Worm (Caenorhabditis elegans) whole organism, L1 larva: Measurements from ENCODE around the gene F56C9.6.

ENCODE experiments used
- C04F5.9 ChIP-seq: sonication (generic microtip); optimal IDR thresholded peaks from 2 replicates; lab custom pipeline; 2016; ENCODE audit warnings: missing genetic modification characterization, missing compliant biosample characterization
- C34B4.2 ChIP-seq: sonication (generic microtip); optimal IDR thresholded peaks from 2 replicates; lab custom pipeline; 2017; ENCODE audit warnings: mild to moderate bottlenecking, missing genetic modification characterization, missing compliant biosample characterization
- alr-1 ChIP-seq: fragments of 200-800 bp; sonication (Bioruptor generic); optimal IDR thresholded peaks from 2 replicates; lab custom pipeline; 2018; ENCODE audit warnings: borderline replicate concordance, mild to moderate bottlenecking, missing genetic modification characterization, missing compliant biosample characterization
- aly-2 ChIP-seq: fragments of 150-350 bp; optimal IDR thresholded peaks from 2 replicates; lab custom pipeline; 2014; ENCODE audit warnings: missing biosample characterization, missing genetic modification characterization
- blmp-1 ChIP-seq: fragments of 150-350 bp; optimal IDR thresholded peaks from 2 replicates; lab custom pipeline; 2014; ENCODE audit warnings: missing biosample characterization, missing genetic modification characterization
- ceh-63 ChIP-seq: fragments of 200-800 bp; sonication (Bioruptor generic); optimal IDR thresholded peaks from 2 replicates; lab custom pipeline; 2018; ENCODE audit warnings: mild to moderate bottlenecking, missing genetic modification characterization, missing compliant biosample characterization
- ceh-8 ChIP-seq: fragments of 200-800 bp; sonication (Bioruptor generic); optimal IDR thresholded peaks from 2 replicates; lab custom pipeline; 2018; ENCODE audit warnings: mild to moderate bottlenecking, missing genetic modification characterization, moderate library complexity, missing compliant biosample characterization
- ceh-90 ChIP-seq: sonication (generic microtip); optimal IDR thresholded peaks from 2 replicates; lab custom pipeline; 2016; ENCODE audit warnings: missing genetic modification characterization, missing compliant biosample characterization
- ces-1 ChIP-seq: fragments of 150-350 bp; optimal IDR thresholded peaks from 2 replicates; lab custom pipeline; 2014; ENCODE audit warnings: missing biosample characterization, missing genetic modification reagents, missing genetic modification characterization
- dsc-1 ChIP-seq: sonication (generic microtip); optimal IDR thresholded peaks from 2 replicates; lab custom pipeline; 2016; ENCODE audit warnings: mild to moderate bottlenecking, missing genetic modification characterization, missing compliant biosample characterization
- efl-1 ChIP-seq, 4 experiments: fragments of 150-350 bp; optimal IDR thresholded peaks in 3 of 4; peaks in 1 of 4; 1 replicate in 1 of 4; 2 replicates in 3 of 4; lab custom pipeline; 2014; ENCODE audit warnings: missing biosample characterization in 2 of 4, missing genetic modification characterization in 2 of 4, missing genetic modification reagents in 2 of 4
- efl-3 ChIP-seq: fragments of 200-800 bp; sonication (Bioruptor generic); optimal IDR thresholded peaks from 2 replicates; lab custom pipeline; 2018; ENCODE audit warnings: mild to moderate bottlenecking, missing genetic modification characterization, missing compliant biosample characterization
- egl-27 ChIP-seq, 2 experiments: fragments of 150-350 bp in 1 of 2; sonication (generic microtip); optimal IDR thresholded peaks; 3 replicates each; lab custom pipeline; 2017 to 2018; ENCODE audit warnings: missing biosample characterization in 2 of 2, missing genetic modification characterization in 2 of 2, missing genetic modification reagents in 2 of 2
- elt-2 ChIP-seq: sonication (generic microtip); optimal IDR thresholded peaks from 2 replicates; lab custom pipeline; 2016; ENCODE audit warnings: missing genetic modification characterization, mild to moderate bottlenecking, inconsistent platforms, missing compliant biosample characterization, missing genetic modification reagents
- elt-3 ChIP-seq, 6 experiments: fragments of 150-350 bp in 1 of 6; sonication (generic microtip); optimal IDR thresholded peaks; 2 replicates each; lab custom pipeline; 2017 to 2018; ENCODE audit warnings: missing biosample characterization in 6 of 6, missing genetic modification characterization in 6 of 6, inconsistent platforms in 1 of 6
- ets-5 ChIP-seq: fragments of 200-800 bp; sonication (Bioruptor generic); IDR thresholded peaks from 2 replicates; pipeline ENCODE4 v1.3.6; 2022; ENCODE audit warnings: missing genetic modification characterization, missing compliant biosample characterization
- fkh-10 ChIP-seq: sonication (generic microtip); optimal IDR thresholded peaks from 2 replicates; lab custom pipeline; 2017; ENCODE audit warnings: missing biosample characterization, missing genetic modification reagents, missing genetic modification characterization
- grh-1 ChIP-seq: fragments of 200-800 bp; sonication (Bioruptor generic); IDR thresholded peaks from 2 replicates; pipeline ENCODE4 v1.3.6; 2022; ENCODE audit warnings: missing genetic modification reagents, missing genetic modification characterization, missing compliant biosample characterization
- hlh-4 ChIP-seq: sonication (generic microtip); optimal IDR thresholded peaks from 2 replicates; lab custom pipeline; 2016; ENCODE audit warnings: mild to moderate bottlenecking, missing genetic modification characterization, missing compliant biosample characterization
- hpl-2 ChIP-seq: fragments of 150-350 bp; optimal IDR thresholded peaks from 2 replicates; lab custom pipeline; 2014; ENCODE audit warnings: missing biosample characterization, missing genetic modification reagents, missing genetic modification characterization
- jun-1 ChIP-seq: fragments of 150-350 bp; optimal IDR thresholded peaks from 2 replicates; lab custom pipeline; 2014; ENCODE audit warnings: missing biosample characterization, missing genetic modification reagents, missing genetic modification characterization
- lin-13 ChIP-seq: fragments of 150-350 bp; optimal IDR thresholded peaks from 2 replicates; lab custom pipeline; 2014; ENCODE audit warnings: missing biosample characterization, missing genetic modification reagents, missing genetic modification characterization
- lin-14 ChIP-seq: fragments of 200-800 bp; sonication (Bioruptor generic); optimal IDR thresholded peaks from 2 replicates; lab custom pipeline; 2018; ENCODE audit warnings: mild to moderate bottlenecking, missing genetic modification characterization, moderate library complexity, missing compliant biosample characterization
- lin-39 ChIP-seq: fragments of 150-350 bp; optimal IDR thresholded peaks from 2 replicates; lab custom pipeline; 2014; ENCODE audit warnings: missing biosample characterization, missing genetic modification reagents, missing genetic modification characterization
- lsy-2 ChIP-seq, 2 experiments: fragments of 150-350 bp; optimal IDR thresholded peaks; 2 replicates each; lab custom pipeline; 2014; ENCODE audit warnings: missing biosample characterization in 2 of 2, missing genetic modification characterization in 2 of 2
- mdl-1 ChIP-seq, 2 experiments: fragments of 150-350 bp; optimal IDR thresholded peaks; 2 replicates each; lab custom pipeline; 2014 to 2017; ENCODE audit warnings: missing biosample characterization in 2 of 2, missing genetic modification characterization in 2 of 2, inconsistent platforms in 1 of 2
- mef-2 ChIP-seq: fragments of 150-350 bp; optimal IDR thresholded peaks from 2 replicates; lab custom pipeline; 2014; ENCODE audit warnings: missing biosample characterization, missing genetic modification characterization
- mep-1 ChIP-seq: fragments of 150-350 bp; optimal IDR thresholded peaks from 2 replicates; lab custom pipeline; 2014; ENCODE audit warnings: missing biosample characterization, missing genetic modification characterization
- nhr-12 ChIP-seq: sonication (generic microtip); optimal IDR thresholded peaks from 2 replicates; lab custom pipeline; 2017; ENCODE audit warnings: missing biosample characterization, missing genetic modification characterization
- nhr-19 ChIP-seq: fragments of 200-800 bp; sonication (Bioruptor generic); conservative IDR thresholded peaks from 2 replicates; pipeline ENCODE4 v1.3.6; 2022; ENCODE audit warnings: missing genetic modification characterization, missing compliant biosample characterization
- nhr-237 ChIP-seq: fragments of 150-350 bp; optimal IDR thresholded peaks from 2 replicates; lab custom pipeline; 2014; ENCODE audit warnings: missing biosample characterization, missing genetic modification characterization
- nhr-28 ChIP-seq: fragments of 150-350 bp; optimal IDR thresholded peaks from 2 replicates; lab custom pipeline; 2014; ENCODE audit warnings: missing biosample characterization, missing genetic modification characterization
- nhr-47 ChIP-seq: sonication (generic microtip); optimal IDR thresholded peaks from 2 replicates; lab custom pipeline; 2016; ENCODE audit warnings: mild to moderate bottlenecking, missing genetic modification characterization, moderate library complexity, missing compliant biosample characterization
- nhr-71 ChIP-seq: sonication (generic microtip); optimal IDR thresholded peaks from 2 replicates; lab custom pipeline; 2016; ENCODE audit warnings: mild to moderate bottlenecking, missing genetic modification characterization, moderate library complexity, missing compliant biosample characterization
- nhr-84 ChIP-seq: sonication (generic microtip); optimal IDR thresholded peaks from 2 replicates; lab custom pipeline; 2017; ENCODE audit warnings: missing biosample characterization, missing genetic modification characterization
- nhr-90 ChIP-seq: sonication (generic microtip); optimal IDR thresholded peaks from 2 replicates; lab custom pipeline; 2016; ENCODE audit warnings: mild to moderate bottlenecking, missing genetic modification characterization, missing compliant biosample characterization; ENCODE audit not compliant: poor library complexity
- pag-3 ChIP-seq: sonication (generic microtip); optimal IDR thresholded peaks from 2 replicates; lab custom pipeline; 2017; ENCODE audit warnings: missing genetic modification characterization, mild to moderate bottlenecking, missing compliant biosample characterization, antibody characterized with exemption, borderline replicate concordance; ENCODE audit not compliant: insufficient read depth
- pax-3 ChIP-seq: fragments of 200-800 bp; sonication (Bioruptor generic); optimal IDR thresholded peaks from 2 replicates; lab custom pipeline; 2018; ENCODE audit warnings: mild to moderate bottlenecking, missing genetic modification characterization, moderate library complexity, missing compliant biosample characterization
- pqm-1 ChIP-seq: sonication (generic microtip); optimal IDR thresholded peaks from 3 replicates; lab custom pipeline; 2017; ENCODE audit warnings: missing biosample characterization, missing genetic modification characterization
- rnt-1 ChIP-seq: sonication (generic microtip); optimal IDR thresholded peaks from 2 replicates; lab custom pipeline; 2016; ENCODE audit warnings: mild to moderate bottlenecking, missing genetic modification characterization, moderate library complexity, missing compliant biosample characterization
- skn-1 ChIP-seq: fragments of 150-350 bp; optimal IDR thresholded peaks from 2 replicates; lab custom pipeline; 2014; ENCODE audit warnings: missing biosample characterization, missing genetic modification characterization
- snpc-4 ChIP-seq: fragments of 150-350 bp; optimal IDR thresholded peaks from 2 replicates; lab custom pipeline; 2014; ENCODE audit warnings: missing biosample characterization, missing genetic modification characterization
- snu-23 ChIP-seq: sonication (generic microtip); optimal IDR thresholded peaks from 2 replicates; lab custom pipeline; 2016; ENCODE audit warnings: missing genetic modification characterization, missing compliant biosample characterization
- sox-4 ChIP-seq: sonication (generic microtip); optimal IDR thresholded peaks from 2 replicates; lab custom pipeline; 2016; ENCODE audit warnings: missing genetic modification characterization, missing compliant biosample characterization
- sup-37 ChIP-seq: fragments of 200-800 bp; sonication (Bioruptor generic); optimal IDR thresholded peaks from 2 replicates; lab custom pipeline; 2018; ENCODE audit warnings: mild to moderate bottlenecking, missing genetic modification characterization, missing compliant biosample characterization
- swsn-7 ChIP-seq: sonication (generic microtip); optimal IDR thresholded peaks from 2 replicates; lab custom pipeline; 2016; ENCODE audit warnings: missing genetic modification characterization, missing compliant biosample characterization
- tbx-2 ChIP-seq: sonication (generic microtip); optimal IDR thresholded peaks from 2 replicates; lab custom pipeline; 2016; ENCODE audit warnings: missing genetic modification characterization, missing compliant biosample characterization
- unc-30 ChIP-seq: sonication (generic microtip); optimal IDR thresholded peaks from 2 replicates; lab custom pipeline; 2017; ENCODE audit warnings: missing biosample characterization, missing genetic modification characterization
- unc-62 ChIP-seq: fragments of 150-350 bp; optimal IDR thresholded peaks from 2 replicates; lab custom pipeline; 2014; ENCODE audit warnings: missing biosample characterization, missing genetic modification reagents, missing genetic modification characterization
- xbp-1 ChIP-seq: sonication (generic microtip); optimal IDR thresholded peaks from 2 replicates; lab custom pipeline; 2016; ENCODE audit warnings: missing genetic modification characterization, missing compliant biosample characterization
- ztf-4 ChIP-seq: fragments of 150-350 bp; optimal IDR thresholded peaks from 2 replicates; lab custom pipeline; 2014; ENCODE audit warnings: missing biosample characterization, missing genetic modification characterization

Gene F56C9.6

ce11 chrIII:7273718-7274117 is 36.9 kb downstream of the F56C9.6 start (continued):
- no peak for TF ChIP-seq elt-2

ce11 chrIII:7272828-7273227 is 37.7 kb downstream of the F56C9.6 start:
- peak; percentile 46 for TF ChIP-seq lin-13 (GFP tag; lab: Kevin White, UChicago)
- TF ChIP-seq pqm-1 (tag; lab: Kevin White, UChicago): no peak
- TF ChIP-seq xbp-1 (tag; lab: Kevin White, UChicago): peak; percentile 40
- no peak for TF ChIP-seq mef-2
- no peak for TF ChIP-seq hlh-4 (tag; lab: Kevin White, UChicago)
- no peak for TF ChIP-seq ceh-63 (GFP tag; lab: Kevin White, UChicago)
- TF ChIP-seq efl-1 (optimal IDR thresholded peaks at IDR 0.05; lab: Kevin White, UChicago): peak; percentile 2 to 53
- peak; percentile 24 to 95 for TF ChIP-seq efl-1 (GFP tag; optimal IDR thresholded peaks at IDR 0.05 in 1 of 2; lab: Kevin White, UChicago)
- peak; percentile 2 for TF ChIP-seq ztf-4 (tag; lab: Kevin White, UChicago)
- no peak for TF ChIP-seq C34B4.2 (tag; lab: Kevin White, UChicago)
- peak; percentile 82 for TF ChIP-seq nhr-90 (tag; lab: Kevin White, UChicago)
- TF ChIP-seq C04F5.9 (tag; lab: Kevin White, UChicago): no peak
- peak; percentile 96 for TF ChIP-seq blmp-1
- TF ChIP-seq mep-1 (tag; lab: Kevin White, UChicago): peak; percentile 82
- TF ChIP-seq pax-3 (tag; lab: Kevin White, UChicago): no peak
- peak; percentile 27 for TF ChIP-seq rnt-1 (tag; lab: Kevin White, UChicago)
- no peak for TF ChIP-seq ces-1 (GFP tag; lab: Kevin White, UChicago)
- TF ChIP-seq jun-1 (tag; lab: Kevin White, UChicago): no peak
- TF ChIP-seq nhr-19 (GFP tag; lab: Robert Waterston, UW): peak; percentile 79
- TF ChIP-seq ceh-8 (GFP tag; lab: Kevin White, UChicago): no peak
- TF ChIP-seq hpl-2 (GFP tag; lab: Kevin White, UChicago): no peak
- no peak for TF ChIP-seq skn-1
- no peak for TF ChIP-seq unc-62 (GFP tag; lab: Kevin White, UChicago)
- TF ChIP-seq nhr-71 (tag; lab: Kevin White, UChicago): peak; percentile 90
- TF ChIP-seq mdl-1 (tag; optimal IDR thresholded peaks at IDR 0.05; lab: Kevin White, UChicago): peak in 1 of 2 experiments; percentile 84
- no peak for TF ChIP-seq sup-37 (GFP tag; lab: Kevin White, UChicago)
- no peak for TF ChIP-seq pag-3
- TF ChIP-seq tbx-2 (tag; lab: Kevin White, UChicago): peak; percentile 69
- no peak for TF ChIP-seq dsc-1 (tag; lab: Kevin White, UChicago)
- no peak for TF ChIP-seq nhr-237 (tag; lab: Kevin White, UChicago)
- TF ChIP-seq ceh-90: no peak
- no peak for TF ChIP-seq aly-2 (tag; lab: Kevin White, UChicago)
- peak in 5 of 6 experiments; percentile 27 to 94 (median 77) for TF ChIP-seq elt-3 (tag; optimal IDR thresholded peaks at IDR 0.05; lab: Kevin White, UChicago)
- TF ChIP-seq nhr-84 (tag; lab: Kevin White, UChicago): no peak
- no peak for TF ChIP-seq lin-39
- no peak for TF ChIP-seq sox-4 (tag; lab: Kevin White, UChicago)
- no peak for TF ChIP-seq efl-3 (GFP tag; lab: Kevin White, UChicago)
- peak; percentile 87 for TF ChIP-seq lin-14
- TF ChIP-seq ets-5: no peak
- peak; percentile 56 for TF ChIP-seq nhr-47 (tag; lab: Kevin White, UChicago)
- TF ChIP-seq nhr-12 (tag; lab: Kevin White, UChicago): no peak
- TF ChIP-seq unc-30 (tag; lab: Kevin White, UChicago): no peak
- peak; percentile 65 to 68 for TF ChIP-seq lsy-2 (tag; optimal IDR thresholded peaks at IDR 0.05; lab: Kevin White, UChicago)
- TF ChIP-seq nhr-28 (tag; lab: Kevin White, UChicago): no peak
- no peak for TF ChIP-seq snpc-4
- TF ChIP-seq snu-23 (GFP tag; lab: Kevin White, UChicago): peak; percentile 77
- no peak for TF ChIP-seq alr-1 (tag; lab: Kevin White, UChicago)
- peak; percentile 53 for TF ChIP-seq grh-1 (GFP tag; lab: Robert Waterston, UW)
- peak; percentile 37 for TF ChIP-seq swsn-7
- TF ChIP-seq egl-27 (tag; optimal IDR thresholded peaks at IDR 0.05; lab: Kevin White, UChicago): no peak
- no peak for TF ChIP-seq fkh-10 (GFP tag; lab: Kevin White, UChicago)
